Fruit fly (Drosophila melanogaster): Measurements from ENCODE around the gene Nin.

Gene Nin

dm6 chr2L:5294392-5295244 lies 16.3 kb upstream of the Nin start:
- no peak for TF ChIP-seq insv (optimal IDR thresholded peaks at IDR 0.05)
- no peak for TF ChIP-seq ttk (optimal IDR thresholded peaks at IDR 0.05)
- TF ChIP-seq Myc (optimal IDR thresholded peaks at IDR 0.05) = no peak
- TF ChIP-seq h (optimal IDR thresholded peaks at IDR 0.05) = no peak
- no peak for TF ChIP-seq Sin3A (optimal IDR thresholded peaks at IDR 0.05)
- no peak for TF ChIP-seq psq (optimal IDR thresholded peaks at IDR 0.05)

- no peak for TF ChIP-seq psq (optimal IDR thresholded peaks at IDR 0.05)
- TF ChIP-seq ttk (optimal IDR thresholded peaks at IDR 0.05) = no peak
- no peak for TF ChIP-seq Sin3A (optimal IDR thresholded peaks at IDR 0.05)
- no peak for TF ChIP-seq insv (optimal IDR thresholded peaks at IDR 0.05)
- no peak for TF ChIP-seq h (optimal IDR thresholded peaks at IDR 0.05)
- TF ChIP-seq Myc (optimal IDR thresholded peaks at IDR 0.05) = no peak
Measured at dm6 chr2L:5292977-5293513, 14.7 kb upstream of the Nin start.

dm6 chr2L:5292643-5292963 lies 14.3 kb upstream of the Nin start:
- TF ChIP-seq Sin3A (optimal IDR thresholded peaks at IDR 0.05) = no peak
- no peak for TF ChIP-seq Myc (optimal IDR thresholded peaks at IDR 0.05)
- TF ChIP-seq psq (optimal IDR thresholded peaks at IDR 0.05) = no peak
- TF ChIP-seq insv (optimal IDR thresholded peaks at IDR 0.05) = no peak
- no peak for TF ChIP-seq ttk (optimal IDR thresholded peaks at IDR 0.05)
- no peak for TF ChIP-seq h (optimal IDR thresholded peaks at IDR 0.05)

dm6 chr2L:5291869-5292642 lies 13.7 kb upstream of the Nin start:
- TF ChIP-seq insv (optimal IDR thresholded peaks at IDR 0.05) = no peak
- TF ChIP-seq h (optimal IDR thresholded peaks at IDR 0.05) = no peak
- TF ChIP-seq ttk (optimal IDR thresholded peaks at IDR 0.05) = no peak

dm6 chr2L:5291195-5291594 lies 12.8 kb upstream of the Nin start:
- no peak for TF ChIP-seq Sin3A (optimal IDR thresholded peaks at IDR 0.05)

- TF ChIP-seq ttk (optimal IDR thresholded peaks at IDR 0.05) = no peak
- TF ChIP-seq Sin3A (optimal IDR thresholded peaks at IDR 0.05) = no peak
- no peak for TF ChIP-seq Myc (optimal IDR thresholded peaks at IDR 0.05)
- TF ChIP-seq psq (optimal IDR thresholded peaks at IDR 0.05) = no peak
- TF ChIP-seq h (optimal IDR thresholded peaks at IDR 0.05) = no peak
- no peak for TF ChIP-seq insv (optimal IDR thresholded peaks at IDR 0.05)
Measured at dm6 chr2L:5290530-5290929, 12.2 kb upstream of the Nin start.

dm6 chr2L:5289921-5290320 lies 11.6 kb upstream of the Nin start:
- no peak for TF ChIP-seq insv (optimal IDR thresholded peaks at IDR 0.05)
- TF ChIP-seq ttk (optimal IDR thresholded peaks at IDR 0.05) = no peak
- no peak for TF ChIP-seq Myc (optimal IDR thresholded peaks at IDR 0.05)
- no peak for TF ChIP-seq h (optimal IDR thresholded peaks at IDR 0.05)

- TF ChIP-seq insv (optimal IDR thresholded peaks at IDR 0.05) (no peak), psq (optimal IDR thresholded peaks at IDR 0.05) (no peak), ttk (optimal IDR thresholded peaks at IDR 0.05) (no peak), h (optimal IDR thresholded peaks at IDR 0.05) (no peak), Myc (optimal IDR thresholded peaks at IDR 0.05) (no peak), Sin3A (optimal IDR thresholded peaks at IDR 0.05) (no peak)
Measured at dm6 chr2L:5288721-5289120, 10.4 kb upstream of the Nin start, which contains the start of gene vri. vri (plus strand) TSS chr2L:5288944.

dm6 chr2L:5288262-5288621 lies 9.9 kb upstream of the Nin start:
- no peak for TF ChIP-seq ttk (optimal IDR thresholded peaks at IDR 0.05)
- TF ChIP-seq Sin3A (optimal IDR thresholded peaks at IDR 0.05) = no peak
- TF ChIP-seq h (optimal IDR thresholded peaks at IDR 0.05) = no peak
- no peak for TF ChIP-seq insv (optimal IDR thresholded peaks at IDR 0.05)
- TF ChIP-seq psq (optimal IDR thresholded peaks at IDR 0.05) = no peak
- TF ChIP-seq Myc (optimal IDR thresholded peaks at IDR 0.05) = no peak

- TF ChIP-seq h (optimal IDR thresholded peaks at IDR 0.05) = no peak
- no peak for TF ChIP-seq Myc (optimal IDR thresholded peaks at IDR 0.05)
- TF ChIP-seq ttk (optimal IDR thresholded peaks at IDR 0.05) = no peak
- no peak for TF ChIP-seq Sin3A (optimal IDR thresholded peaks at IDR 0.05)
- TF ChIP-seq insv (optimal IDR thresholded peaks at IDR 0.05) = no peak
- TF ChIP-seq psq (optimal IDR thresholded peaks at IDR 0.05) = no peak
Measured at dm6 chr2L:5287599-5288261, 9.4 kb upstream of the Nin start.

- no peak for TF ChIP-seq psq (optimal IDR thresholded peaks at IDR 0.05)
- no peak for TF ChIP-seq ttk (optimal IDR thresholded peaks at IDR 0.05)
- TF ChIP-seq Sin3A (optimal IDR thresholded peaks at IDR 0.05) = no peak
- TF ChIP-seq h (optimal IDR thresholded peaks at IDR 0.05) = no peak
- no peak for TF ChIP-seq Myc (optimal IDR thresholded peaks at IDR 0.05)
- no peak for TF ChIP-seq insv (optimal IDR thresholded peaks at IDR 0.05)
Measured at dm6 chr2L:5286572-5286971, 8.2 kb upstream of the Nin start.

- TF ChIP-seq insv (optimal IDR thresholded peaks at IDR 0.05) (no peak), Sin3A (optimal IDR thresholded peaks at IDR 0.05) (no peak), h (optimal IDR thresholded peaks at IDR 0.05) (no peak), ttk (optimal IDR thresholded peaks at IDR 0.05) (no peak), psq (optimal IDR thresholded peaks at IDR 0.05) (no peak)
Measured at dm6 chr2L:5285860-5286259, 7.5 kb upstream of the Nin start.
